Worm (Caenorhabditis elegans) whole organism, young adult: ENCODE data around the gene R02D5.1.

Experiments
- B0336.3 ChIP-seq: fragments of 200-800 bp; sonication (Bioruptor generic); IDR thresholded peaks from 2 replicates; pipeline ENCODE4 v1.3.6; 2022; ENCODE audit warnings: missing genetic modification characterization, missing compliant biosample characterization
- C06A6.2 ChIP-seq: fragments of 200-800 bp; sonication (Bioruptor generic); conservative IDR thresholded peaks from 2 replicates; pipeline ENCODE4 v1.3.6; 2022; ENCODE audit warnings: missing genetic modification characterization, missing compliant biosample characterization
- C17E4.6 ChIP-seq: fragments of 200-800 bp; sonication (Bioruptor generic); IDR thresholded peaks from 2 replicates; pipeline ENCODE4 v1.3.6; 2022; ENCODE audit warnings: missing genetic modification reagents, missing genetic modification characterization, missing compliant biosample characterization
- F22D6.2 ChIP-seq: sonication (generic microtip); optimal IDR thresholded peaks from 2 replicates; lab custom pipeline; 2016; ENCODE audit warnings: mild to moderate bottlenecking, missing genetic modification characterization, missing compliant biosample characterization
- F37B4.10 ChIP-seq: fragments of 200-800 bp; sonication (Bioruptor generic); IDR thresholded peaks from 2 replicates; pipeline ENCODE4 v1.3.6; 2022; ENCODE audit warnings: missing genetic modification characterization, missing compliant biosample characterization
- F49E8.2 ChIP-seq: sonication (generic microtip); optimal IDR thresholded peaks from 3 replicates; lab custom pipeline; 2017; ENCODE audit warnings: missing genetic modification characterization, mild to moderate bottlenecking, missing compliant biosample characterization, antibody characterized with exemption, moderate library complexity; ENCODE audit not compliant: insufficient read depth
- K11D2.4 ChIP-seq: fragments of 200-800 bp; sonication (Bioruptor generic); IDR thresholded peaks from 2 replicates; pipeline ENCODE4 v1.3.6; 2022; ENCODE audit warnings: missing genetic modification reagents, missing genetic modification characterization, missing compliant biosample characterization
- Y56A3A.18 ChIP-seq: fragments of 200-800 bp; sonication (Bioruptor generic); IDR thresholded peaks from 2 replicates; pipeline ENCODE4 v1.3.6; 2022; ENCODE audit warnings: missing genetic modification reagents, missing genetic modification characterization, missing compliant biosample characterization
- bed-2 ChIP-seq: fragments of 200-800 bp; sonication (Bioruptor generic); IDR thresholded peaks from 2 replicates; pipeline ENCODE4 v1.3.6; 2022; ENCODE audit warnings: missing genetic modification reagents, missing genetic modification characterization, missing compliant biosample characterization
- cebp-2 ChIP-seq: fragments of 200-800 bp; sonication (Bioruptor generic); IDR thresholded peaks from 2 replicates; pipeline ENCODE4 v1.3.6; 2022; ENCODE audit warnings: missing genetic modification characterization, missing compliant biosample characterization
- ceh-100 ChIP-seq: fragments of 200-800 bp; sonication (Bioruptor generic); IDR thresholded peaks from 2 replicates; pipeline ENCODE4 v1.3.6; 2022; ENCODE audit warnings: missing genetic modification reagents, missing genetic modification characterization, missing compliant biosample characterization
- ceh-27 ChIP-seq: fragments of 200-800 bp; sonication (Bioruptor generic); optimal IDR thresholded peaks from 2 replicates; lab custom pipeline; 2018; ENCODE audit warnings: mild to moderate bottlenecking, missing genetic modification characterization, moderate library complexity, missing compliant biosample characterization
- ceh-40 ChIP-seq: fragments of 200-800 bp; sonication (Bioruptor generic); IDR thresholded peaks from 2 replicates; pipeline ENCODE4 v1.3.6; 2022; ENCODE audit warnings: missing genetic modification characterization, missing compliant biosample characterization
- ceh-91 ChIP-seq: fragments of 200-800 bp; sonication (Bioruptor generic); IDR thresholded peaks from 2 replicates; pipeline ENCODE4 v1.3.6; 2022; ENCODE audit warnings: missing genetic modification reagents, missing genetic modification characterization, missing compliant biosample characterization
- chd-7 ChIP-seq: sonication (generic microtip); optimal IDR thresholded peaks from 2 replicates; lab custom pipeline; 2016; ENCODE audit warnings: mild to moderate bottlenecking, missing genetic modification characterization, moderate library complexity, missing compliant biosample characterization
- dox-1 ChIP-seq: fragments of 200-800 bp; sonication (Bioruptor generic); IDR thresholded peaks from 2 replicates; pipeline ENCODE4 v1.3.6; 2022; ENCODE audit warnings: missing genetic modification reagents, missing genetic modification characterization, missing compliant biosample characterization
- egl-44 ChIP-seq: fragments of 200-800 bp; sonication (Bioruptor generic); IDR thresholded peaks from 2 replicates; pipeline ENCODE4 v1.3.6; 2022; ENCODE audit warnings: missing genetic modification reagents, missing genetic modification characterization, missing compliant biosample characterization
- gei-17 ChIP-seq: fragments of 200-800 bp; sonication (Bioruptor generic); optimal IDR thresholded peaks from 2 replicates; lab custom pipeline; 2018; ENCODE audit warnings: mild to moderate bottlenecking, missing genetic modification characterization, missing compliant biosample characterization
- hlh-12 ChIP-seq: sonication (generic microtip); optimal IDR thresholded peaks from 2 replicates; lab custom pipeline; 2016; ENCODE audit warnings: missing genetic modification characterization, missing compliant biosample characterization
- hsf-1 ChIP-seq: fragments of 200-800 bp; sonication (Bioruptor generic); IDR thresholded peaks from 2 replicates; pipeline ENCODE4 v1.3.6; 2022; ENCODE audit warnings: missing genetic modification reagents, missing genetic modification characterization, missing compliant biosample characterization
- let-526 ChIP-seq: fragments of 200-800 bp; sonication (Bioruptor generic); IDR thresholded peaks from 2 replicates; pipeline ENCODE4 v1.3.6; 2022; ENCODE audit warnings: missing genetic modification reagents, missing genetic modification characterization, missing compliant biosample characterization
- let-607 ChIP-seq, 2 experiments: fragments of 200-800 bp in 1 of 2; sonication (Bioruptor generic) in 1 of 2; sonication (generic microtip) in 1 of 2; optimal IDR thresholded peaks; 2 replicates each; lab custom pipeline; 2016 to 2018; ENCODE audit warnings: mild to moderate bottlenecking in 2 of 2, missing compliant biosample characterization in 2 of 2, missing genetic modification characterization in 2 of 2, moderate library complexity in 2 of 2, missing genotype in 1 of 2
- lin-26 ChIP-seq: fragments of 200-800 bp; sonication (Bioruptor generic); IDR thresholded peaks from 2 replicates; pipeline ENCODE4 v1.3.6; 2022; ENCODE audit warnings: missing genetic modification reagents, missing genetic modification characterization, missing compliant biosample characterization
- lsy-27 ChIP-seq: sonication (generic microtip); optimal IDR thresholded peaks from 2 replicates; lab custom pipeline; 2017; ENCODE audit warnings: missing genetic modification characterization, mild to moderate bottlenecking, missing compliant biosample characterization, antibody characterized with exemption, missing genotype, borderline replicate concordance; ENCODE audit not compliant: insufficient read depth
- madf-10 ChIP-seq: sonication (generic microtip); optimal IDR thresholded peaks from 2 replicates; lab custom pipeline; 2016; ENCODE audit warnings: mild to moderate bottlenecking, missing genetic modification characterization, missing compliant biosample characterization
- madf-8 ChIP-seq: fragments of 200-800 bp; sonication (Bioruptor generic); conservative IDR thresholded peaks from 2 replicates; pipeline ENCODE4 v1.3.6; 2022; ENCODE audit warnings: missing genetic modification reagents, missing genetic modification characterization, missing compliant biosample characterization
- mes-4 ChIP-seq: sonication (generic microtip); optimal IDR thresholded peaks from 2 replicates; lab custom pipeline; 2016; ENCODE audit warnings: missing genotype, missing genetic modification characterization, missing compliant biosample characterization
- nfya-1 ChIP-seq: sonication (generic microtip); optimal IDR thresholded peaks from 2 replicates; lab custom pipeline; 2017; ENCODE audit warnings: antibody characterized with exemption, missing compliant biosample characterization, missing genetic modification characterization, borderline replicate concordance; ENCODE audit not compliant: insufficient read depth
- nfya-2 ChIP-seq: fragments of 200-800 bp; sonication (Bioruptor generic); IDR thresholded peaks from 2 replicates; pipeline ENCODE4 v1.3.6; 2022; ENCODE audit warnings: missing genetic modification reagents, missing genetic modification characterization, missing compliant biosample characterization
- nhr-179 ChIP-seq: sonication (generic microtip); optimal IDR thresholded peaks from 2 replicates; lab custom pipeline; 2016; ENCODE audit warnings: mild to moderate bottlenecking, missing genetic modification characterization, missing compliant biosample characterization
- nhr-80 ChIP-seq: sonication (generic microtip); optimal IDR thresholded peaks from 2 replicates; lab custom pipeline; 2016; ENCODE audit warnings: missing genetic modification characterization, missing compliant biosample characterization
- pha-4 ChIP-seq: fragments of 150-350 bp; sonication (generic microtip); optimal IDR thresholded peaks from 2 replicates; lab custom pipeline; 2014; ENCODE audit warnings: missing biosample characterization, missing genetic modification reagents, missing genetic modification characterization
- repo-1 ChIP-seq: sonication (generic microtip); optimal IDR thresholded peaks from 2 replicates; lab custom pipeline; 2017; ENCODE audit warnings: mild to moderate bottlenecking, missing genetic modification characterization, missing compliant biosample characterization
- sea-2 ChIP-seq: fragments of 200-800 bp; sonication (Bioruptor generic); IDR thresholded peaks from 2 replicates; pipeline ENCODE4 v1.3.6; 2022; ENCODE audit warnings: missing genetic modification characterization, missing compliant biosample characterization
- snpc-4 ChIP-seq, 5 experiments: fragments of 150-350 bp in 1 of 5; sonication (generic microtip) in 4 of 5; optimal IDR thresholded peaks; 2 replicates each; lab custom pipeline; 2014 to 2018; ENCODE audit warnings: missing genetic modification characterization in 5 of 5, missing biosample characterization in 3 of 5, antibody characterized with exemption in 2 of 5, mild to moderate bottlenecking in 2 of 5, missing compliant biosample characterization in 2 of 5, missing genotype in 2 of 5, moderate library complexity in 2 of 5, missing genetic modification reagents in 1 of 5
- somi-1 ChIP-seq: fragments of 200-800 bp; sonication (Bioruptor generic); optimal IDR thresholded peaks from 2 replicates; lab custom pipeline; 2018; ENCODE audit warnings: mild to moderate bottlenecking, missing genetic modification characterization, missing compliant biosample characterization
- unc-62 ChIP-seq: fragments of 150-350 bp; optimal IDR thresholded peaks from 2 replicates; lab custom pipeline; 2014; ENCODE audit warnings: missing biosample characterization, missing genetic modification reagents, missing genetic modification characterization
- zfh-2 ChIP-seq: fragments of 200-800 bp; sonication (Bioruptor generic); conservative IDR thresholded peaks from 2 replicates; pipeline ENCODE4 v1.3.6; 2022; ENCODE audit warnings: missing genetic modification reagents, missing genetic modification characterization, missing compliant biosample characterization
- ztf-22 ChIP-seq: fragments of 200-800 bp; sonication (Bioruptor generic); optimal IDR thresholded peaks from 2 replicates; lab custom pipeline; 2018; ENCODE audit warnings: mild to moderate bottlenecking, missing genetic modification characterization, moderate library complexity, missing compliant biosample characterization
- ztf-25 ChIP-seq: fragments of 200-800 bp; sonication (Bioruptor generic); IDR thresholded peaks from 2 replicates; pipeline ENCODE4 v1.3.6; 2022; ENCODE audit warnings: missing genetic modification reagents, missing genetic modification characterization, missing compliant biosample characterization

Gene R02D5.1

ce11 chrV:14505745-14506214, 2.3 kb upstream of the R02D5.1 start:
- TF ChIP-seq nfya-2 (GFP tag; lab: Robert Waterston, UW) = no peak
- peak; percentile 48; the same call in 1 of the 2 replicates for TF ChIP-seq dox-1
- no peak for TF ChIP-seq nhr-179
- no peak for TF ChIP-seq C17E4.6
- TF ChIP-seq F37B4.10 (GFP tag; lab: Robert Waterston, UW) = no peak
- TF ChIP-seq let-526 (GFP tag; lab: Robert Waterston, UW) = no peak
- TF ChIP-seq sea-2 = no peak
- no peak for TF ChIP-seq lin-26 (GFP tag; lab: Robert Waterston, UW)
- no peak for TF ChIP-seq ceh-91 (GFP tag; lab: Robert Waterston, UW)
- TF ChIP-seq repo-1 = no peak
- no peak for TF ChIP-seq ceh-27 (GFP tag; lab: Kevin White, UChicago)
- no peak for TF ChIP-seq ztf-22 (GFP tag; lab: Kevin White, UChicago)
- TF ChIP-seq snpc-4 (GFP tag; optimal IDR thresholded peaks at IDR 0.05; lab: Kevin White, UChicago) = no peak
- no peak for TF ChIP-seq snpc-4 (tag; optimal IDR thresholded peaks at IDR 0.05; lab: Kevin White, UChicago)
- TF ChIP-seq chd-7 (tag; lab: Kevin White, UChicago) = no peak
- TF ChIP-seq ceh-100 (GFP tag; lab: Robert Waterston, UW) = no peak
- no peak for TF ChIP-seq ceh-40 (GFP tag; lab: Robert Waterston, UW)
- no peak for TF ChIP-seq gei-17
- peak; percentile 78 for TF ChIP-seq nhr-80
- no peak for TF ChIP-seq pha-4
- TF ChIP-seq hlh-12 (tag; lab: Kevin White, UChicago) = no peak
- no peak for TF ChIP-seq unc-62 (GFP tag; lab: Kevin White, UChicago)
- TF ChIP-seq bed-2 = no peak
- peak in 1 of 2 experiments; percentile 1 for TF ChIP-seq let-607 (tag; optimal IDR thresholded peaks at IDR 0.05; lab: Kevin White, UChicago)
- 0 out of 2 replicates have a peak, but pooled peaks have one; percentile 15 for TF ChIP-seq ztf-25 (GFP tag; lab: Robert Waterston, UW)
- TF ChIP-seq somi-1 = no peak
- no peak for TF ChIP-seq K11D2.4 (GFP tag; lab: Robert Waterston, UW)
- TF ChIP-seq zfh-2 (GFP tag; lab: Robert Waterston, UW) = peak; percentile 62
- no peak for TF ChIP-seq lsy-27
- TF ChIP-seq Y56A3A.18 (GFP tag; lab: Robert Waterston, UW) = no peak
- no peak for TF ChIP-seq F22D6.2
- TF ChIP-seq madf-10 (tag; lab: Kevin White, UChicago) = no peak

- TF ChIP-seq hsf-1 (GFP tag; lab: Robert Waterston, UW) = no peak
- no peak for TF ChIP-seq B0336.3 (GFP tag; lab: Robert Waterston, UW)
- no peak for TF ChIP-seq C06A6.2 (GFP tag; lab: Robert Waterston, UW)
- no peak for TF ChIP-seq F49E8.2 (tag; lab: Kevin White, UChicago)
- TF ChIP-seq nfya-1 = no peak
- no peak for TF ChIP-seq dox-1
- TF ChIP-seq cebp-2 = no peak
- TF ChIP-seq mes-4 = no peak
- TF ChIP-seq madf-8 (GFP tag; lab: Robert Waterston, UW) = no peak
- TF ChIP-seq egl-44 (GFP tag; lab: Robert Waterston, UW) = no peak
Observed at ce11 chrV:14506713-14507675, 1.1 kb upstream of the R02D5.1 start.
